Worm (Caenorhabditis elegans): ENCODE measurements around the gene nlp-46.
A peak's percentile ranks its signal among the peaks of the same experiment; 100 is the strongest.

Gene nlp-46

ce11 chrV:12494522-12494921 is 11.6 kb downstream of the nlp-46 start, which contains the start of gene mrps-11:
mrps-11 (minus strand) TSS chrV:12494622.
- no peak for TF ChIP-seq jun-1 (tag; optimal IDR thresholded peaks at IDR 0.05)
- no peak for TF ChIP-seq fkh-2 (tag; optimal IDR thresholded peaks at IDR 0.05)
- no peak for TF ChIP-seq nhr-67 (tag; optimal IDR thresholded peaks at IDR 0.05)
- no peak for TF ChIP-seq snpc-4 (tag; optimal IDR thresholded peaks at IDR 0.05)
- TF ChIP-seq nhr-76 (tag; optimal IDR thresholded peaks at IDR 0.05), result no peak
- no peak for TF ChIP-seq nhr-23 (tag; optimal IDR thresholded peaks at IDR 0.05)
- no peak for TF ChIP-seq unc-39 (tag; optimal IDR thresholded peaks at IDR 0.05)
- TF ChIP-seq aly-2 (tag; optimal IDR thresholded peaks at IDR 0.05), result no peak
- TF ChIP-seq eor-1 (tag; optimal IDR thresholded peaks at IDR 0.05), result no peak
- TF ChIP-seq pqm-1 (tag; optimal IDR thresholded peaks at IDR 0.05), result no peak
- no peak for TF ChIP-seq hmg-11 (tag; optimal IDR thresholded peaks at IDR 0.05)
- TF ChIP-seq ama-1 (optimal IDR thresholded peaks at IDR 0.05), result no peak
- no peak for TF ChIP-seq ceh-16 (tag; optimal IDR thresholded peaks at IDR 0.05)
- TF ChIP-seq ceh-82 (tag; optimal IDR thresholded peaks at IDR 0.05), result no peak
- no peak for TF ChIP-seq daf-12 (tag; optimal IDR thresholded peaks at IDR 0.05)
- TF ChIP-seq zag-1 (tag; optimal IDR thresholded peaks at IDR 0.05), result no peak
- TF ChIP-seq mml-1 (tag; optimal IDR thresholded peaks at IDR 0.05), result no peak
- no peak for TF ChIP-seq elt-1 (tag; optimal IDR thresholded peaks at IDR 0.05)
- TF ChIP-seq ceh-28 (tag; optimal IDR thresholded peaks at IDR 0.05), result no peak
- TF ChIP-seq sea-2 (GFP tag; optimal IDR thresholded peaks at IDR 0.05), result no peak

ce11 chrV:12491070-12491643 is 14.9 kb downstream of the nlp-46 start:
- no peak for TF ChIP-seq nhr-76 (tag; optimal IDR thresholded peaks at IDR 0.05)
- TF ChIP-seq fos-1 (tag; optimal IDR thresholded peaks at IDR 0.05), result peak; percentile 39
- TF ChIP-seq daf-12 (tag; optimal IDR thresholded peaks at IDR 0.05), result no peak
- TF ChIP-seq lin-39 (tag; optimal IDR thresholded peaks at IDR 0.05), result peak; percentile 70
- TF ChIP-seq zag-1 (tag; optimal IDR thresholded peaks at IDR 0.05), result no peak
- TF ChIP-seq unc-62 (GFP tag; optimal IDR thresholded peaks at IDR 0.05), result peak; percentile 50
- no peak for TF ChIP-seq nhr-11 (tag; optimal IDR thresholded peaks at IDR 0.05)
- TF ChIP-seq R02D3.7 (tag; optimal IDR thresholded peaks at IDR 0.05), result peak; percentile 57
- TF ChIP-seq hmg-11 (tag; optimal IDR thresholded peaks at IDR 0.05), result peak; percentile 68
- TF ChIP-seq nhr-237 (tag; optimal IDR thresholded peaks at IDR 0.05), result no peak
- TF ChIP-seq fkh-2 (tag; optimal IDR thresholded peaks at IDR 0.05), result no peak
- TF ChIP-seq nhr-12 (tag; optimal IDR thresholded peaks at IDR 0.05), result no peak
- peak; percentile 41 for TF ChIP-seq lin-15B (tag; optimal IDR thresholded peaks at IDR 0.05)
- TF ChIP-seq unc-39 (tag; optimal IDR thresholded peaks at IDR 0.05), result no peak
- no peak for TF ChIP-seq elt-3 (tag; optimal IDR thresholded peaks at IDR 0.05)
- TF ChIP-seq mml-1 (tag; optimal IDR thresholded peaks at IDR 0.05), result no peak
- no peak for TF ChIP-seq ceh-9 (tag; optimal IDR thresholded peaks at IDR 0.05)
- no peak for TF ChIP-seq ZK546.5 (tag; optimal IDR thresholded peaks at IDR 0.05)
- TF ChIP-seq tbx-2 (tag; optimal IDR thresholded peaks at IDR 0.05), result peak; percentile 51
- peak; percentile 25 for TF ChIP-seq skn-1 (tag; optimal IDR thresholded peaks at IDR 0.05)
- TF ChIP-seq jun-1 (tag; optimal IDR thresholded peaks at IDR 0.05), result peak; percentile 29
- TF ChIP-seq nfya-1 (tag; optimal IDR thresholded peaks at IDR 0.05; ENCODE audit: insufficient read depth), result peak; percentile 74
- TF ChIP-seq nhr-25 (tag; optimal IDR thresholded peaks at IDR 0.05), result peak; percentile 64
- no peak for TF ChIP-seq mdl-1 (tag; optimal IDR thresholded peaks at IDR 0.05)
- TF ChIP-seq nhr-67 (tag; optimal IDR thresholded peaks at IDR 0.05), result no peak
- TF ChIP-seq sea-2 (GFP tag; optimal IDR thresholded peaks at IDR 0.05), result no peak
- TF ChIP-seq aly-2 (tag; optimal IDR thresholded peaks at IDR 0.05), result no peak
- no peak for TF ChIP-seq eor-1 (tag; optimal IDR thresholded peaks at IDR 0.05)
- peak; percentile 61 for TF ChIP-seq lsy-12 (tag; optimal IDR thresholded peaks at IDR 0.05)
- TF ChIP-seq ztf-4 (tag; optimal IDR thresholded peaks at IDR 0.05), result no peak
- TF ChIP-seq ztf-11 (tag; optimal IDR thresholded peaks at IDR 0.05), result no peak
- TF ChIP-seq nhr-28 (tag; optimal IDR thresholded peaks at IDR 0.05), result no peak
- TF ChIP-seq ceh-16 (tag; optimal IDR thresholded peaks at IDR 0.05), result no peak
- TF ChIP-seq elt-2 (tag; optimal IDR thresholded peaks at IDR 0.05), result peak; percentile 58
- TF ChIP-seq pqm-1 (tag; optimal IDR thresholded peaks at IDR 0.05), result peak; percentile 54
- peak; percentile 10 for TF ChIP-seq nhr-77 (tag; optimal IDR thresholded peaks at IDR 0.05)
- no peak for TF ChIP-seq elt-1 (tag; optimal IDR thresholded peaks at IDR 0.05)
- TF ChIP-seq egl-27 (tag; optimal IDR thresholded peaks at IDR 0.05), result peak; percentile 0
- peak; percentile 78 for TF ChIP-seq ama-1 (optimal IDR thresholded peaks at IDR 0.05)
- TF ChIP-seq nhr-23 (tag; optimal IDR thresholded peaks at IDR 0.05), result peak; percentile 75
- peak; percentile 99 for TF ChIP-seq snpc-4 (tag; optimal IDR thresholded peaks at IDR 0.05)
- peak; percentile 32 for TF ChIP-seq pha-4 (tag; optimal IDR thresholded peaks at IDR 0.05)
- TF ChIP-seq fkh-10 (GFP tag; optimal IDR thresholded peaks at IDR 0.05), result no peak
- TF ChIP-seq egl-5 (tag; optimal IDR thresholded peaks at IDR 0.05), result no peak
- TF ChIP-seq nhr-43 (tag; optimal IDR thresholded peaks at IDR 0.05; ENCODE audit: poor library complexity, severe bottlenecking), result peak; percentile 81
- TF ChIP-seq ceh-28 (tag; optimal IDR thresholded peaks at IDR 0.05), result peak; percentile 57
- no peak for TF ChIP-seq ceh-82 (tag; optimal IDR thresholded peaks at IDR 0.05)

All from whole organism, L3 larva.